Fruit fly (Drosophila melanogaster): ENCODE results near the gene eys.

DNA sequence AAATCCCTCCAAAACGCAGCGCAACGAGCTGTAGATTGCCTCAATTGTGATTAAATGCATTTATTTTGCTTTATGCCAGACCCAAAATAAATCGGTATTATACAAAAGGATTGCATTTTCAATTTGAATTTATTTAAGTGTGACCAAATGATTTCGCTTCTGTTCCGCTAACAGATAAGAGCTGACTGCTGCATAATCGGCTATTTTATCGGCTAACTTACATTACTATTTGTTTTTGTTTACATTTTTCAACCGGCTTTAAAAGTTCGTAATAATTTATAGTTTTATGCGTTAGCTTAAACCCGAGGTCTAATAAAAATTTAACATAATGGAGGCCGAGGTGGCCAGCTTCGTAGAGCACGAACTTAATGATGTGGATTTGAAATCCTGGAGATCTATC is 71.5 kb downstream of the eys start, which contains the start of gene PIG-Wa:
- no peak for TF ChIP-seq h (optimal IDR thresholded peaks at IDR 0.05)
- TF ChIP-seq psq (optimal IDR thresholded peaks at IDR 0.05): no peak
- TF ChIP-seq ttk (optimal IDR thresholded peaks at IDR 0.05): no peak
- TF ChIP-seq Myc (optimal IDR thresholded peaks at IDR 0.05): no peak
- no peak for TF ChIP-seq insv (optimal IDR thresholded peaks at IDR 0.05)
